Worm (Caenorhabditis elegans): ENCODE measurements around the gene T26E4.10.

T26E4.10 gene

ce11 chrV:15819983-15820382 is 22.0 kb upstream of the T26E4.10 start, which contains the start of gene srbc-48:
Gene srbc-48 (plus strand): TSS chrV:15820283.
- TF ChIP-seq madf-3 (GFP tag; IDR thresholded peaks at IDR 0.05) (no peak), nhr-90 (tag; optimal IDR thresholded peaks at IDR 0.05) (no peak), mes-4 (tag; optimal IDR thresholded peaks at IDR 0.05) (no peak), hsf-1 (GFP tag; IDR thresholded peaks at IDR 0.05) (no peak), mel-28 (tag; optimal IDR thresholded peaks at IDR 0.05; ENCODE audit: borderline replicate concordance) (no peak), gei-17 (GFP tag; optimal IDR thresholded peaks at IDR 0.05) (no peak), F57C9.4 (tag; optimal IDR thresholded peaks at IDR 0.05) (no peak), B0336.3 (GFP tag; IDR thresholded peaks at IDR 0.05) (no peak), atf-7 (tag; optimal IDR thresholded peaks at IDR 0.05) (no peak), lag-1 (GFP tag; IDR thresholded peaks at IDR 0.05) (no peak), F37B4.10 (GFP tag; IDR thresholded peaks at IDR 0.05) (no peak), ztf-22 (GFP tag; optimal IDR thresholded peaks at IDR 0.05) (no peak), F57A8.1 (GFP tag; optimal IDR thresholded peaks at IDR 0.05) (no peak), nhr-80 (tag; optimal IDR thresholded peaks at IDR 0.05) (no peak), somi-1 (GFP tag; optimal IDR thresholded peaks at IDR 0.05) (no peak), nfya-1 (tag; optimal IDR thresholded peaks at IDR 0.05; ENCODE audit: borderline replicate concordance, insufficient read depth) (no peak), F33H1.4 (GFP tag; IDR thresholded peaks at IDR 0.05) (no peak), B0035.1 (tag; optimal IDR thresholded peaks at IDR 0.05) (no peak)

DNA sequence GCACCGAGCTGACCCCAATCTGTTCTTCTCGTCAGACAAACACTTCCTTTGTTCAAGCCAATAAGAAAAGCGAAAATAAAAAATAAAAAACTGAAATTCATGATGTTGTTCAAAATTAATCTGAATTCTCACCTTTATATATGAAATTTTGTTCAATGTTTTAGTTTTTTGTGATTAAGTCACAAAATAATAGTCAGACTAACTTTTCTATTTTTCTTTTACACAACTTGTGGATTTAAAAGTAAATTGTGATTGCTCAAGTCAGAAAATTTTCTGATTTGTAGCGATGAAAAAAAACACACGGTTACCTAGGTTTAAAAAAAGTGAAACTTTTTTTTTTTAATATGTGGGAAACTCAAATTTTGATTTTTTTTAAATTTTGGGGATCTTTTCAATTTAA is 19.7 kb upstream of the T26E4.10 start, which contains the start of gene abf-3:
Gene abf-3, minus strand, starts transcription at position 101 of the 400 bp plus-strand sequence.
- no peak for TF ChIP-seq nfyb-1 (GFP tag; IDR thresholded peaks at IDR 0.05)
- TF ChIP-seq xnd-1 (tag; optimal IDR thresholded peaks at IDR 0.05), result no peak
- TF ChIP-seq him-1 (tag; optimal IDR thresholded peaks at IDR 0.05), result no peak
- no peak for TF ChIP-seq snpc-1.1 (tag; optimal IDR thresholded peaks at IDR 0.05; ENCODE audit: insufficient read depth)
- TF ChIP-seq lag-1 (GFP tag; IDR thresholded peaks at IDR 0.05), result no peak
- no peak for TF ChIP-seq zim-3 (tag; optimal IDR thresholded peaks at IDR 0.05)
- TF ChIP-seq cebp-1 (GFP tag; IDR thresholded peaks at IDR 0.05), result no peak
- no peak for TF ChIP-seq cebp-1 (tag; optimal IDR thresholded peaks at IDR 0.05)
- no peak for TF ChIP-seq let-607 (tag; optimal IDR thresholded peaks at IDR 0.05)
- TF ChIP-seq fkh-3 (tag; optimal IDR thresholded peaks at IDR 0.05), result no peak
- TF ChIP-seq die-1 (tag; optimal IDR thresholded peaks at IDR 0.05), result no peak
- TF ChIP-seq ekl-4 (GFP tag; IDR thresholded peaks at IDR 0.05), result no peak
- TF ChIP-seq gei-17 (GFP tag; optimal IDR thresholded peaks at IDR 0.05), result no peak
- TF ChIP-seq B0035.1 (tag; optimal IDR thresholded peaks at IDR 0.05), result no peak
- no peak for TF ChIP-seq ceh-91 (GFP tag; IDR thresholded peaks at IDR 0.05)

DNA sequence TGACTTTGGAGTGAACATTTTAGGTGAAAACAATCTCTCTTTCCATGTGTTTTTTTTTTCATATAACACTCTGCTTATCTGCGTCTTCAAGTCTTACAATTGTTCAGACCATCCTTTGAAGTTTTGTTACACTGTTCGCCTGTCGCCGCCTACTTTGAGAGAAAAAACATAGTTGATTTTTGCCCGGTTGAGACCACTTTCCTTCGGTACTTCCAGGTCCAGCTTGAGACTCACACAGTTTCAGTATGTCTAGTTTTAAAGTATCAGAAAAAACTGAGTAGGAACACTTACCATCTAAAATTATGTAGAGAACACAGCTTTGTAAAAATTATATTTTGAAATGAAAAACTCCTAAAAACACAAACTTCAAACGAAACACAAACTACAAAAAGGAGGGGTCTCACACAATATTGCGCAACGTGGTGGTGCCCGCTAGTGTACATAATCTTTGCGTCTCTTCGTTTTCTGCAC is 18.0 kb upstream of the T26E4.10 start, which contains the start of the genes fbxa-69 and F54B8.4:
Gene fbxa-69, minus strand, starts transcription at position 10 of the 471 bp plus-strand sequence.
Gene F54B8.4, plus strand, starts transcription at position 421 of the 471 bp plus-strand sequence.
- TF ChIP-seq mcd-1 (GFP tag; IDR thresholded peaks at IDR 0.05) (no peak), F22D6.2 (tag; optimal IDR thresholded peaks at IDR 0.05) (no peak), snpc-1.3 (tag; optimal IDR thresholded peaks at IDR 0.05; ENCODE audit: insufficient read depth) (no peak), Y53F4B.3 (GFP tag; IDR thresholded peaks at IDR 0.05) (no peak), hmg-1.2 (GFP tag; IDR thresholded peaks at IDR 0.05) (peak; percentile 24; the same call in 1 of the 2 replicates)
